Worm (Caenorhabditis elegans) whole organism, L3 larva: ENCODE results near the gene ncx-9.

ENCODE experiments used
- elt-3 ChIP-seq, 3 experiments: fragments of 150-350 bp in 1 of 3; sonication (generic microtip) in 2 of 3; optimal IDR thresholded peaks; 2 replicates in 2 of 3; 4 replicates in 1 of 3; lab custom pipeline; 2014 to 2017; ENCODE audit warnings: missing biosample characterization in 3 of 3, missing genetic modification characterization in 3 of 3
- ztf-11 ChIP-seq: fragments of 150-350 bp; optimal IDR thresholded peaks from 2 replicates; lab custom pipeline; 2014; ENCODE audit warnings: missing biosample characterization, missing genetic modification characterization

- TF ChIP-seq ztf-11 (tag; lab: Kevin White, UChicago), result no peak
- TF ChIP-seq elt-3 (tag; optimal IDR thresholded peaks at IDR 0.05; lab: Kevin White, UChicago), result no peak
Measured at ce11 chrV:4967238-4967637, 27.8 kb downstream of the ncx-9 start.
